Worm (Caenorhabditis elegans): ENCODE data around the gene tbx-36.

tbx-36 gene

ce11 chrIV:11952612-11953299 is 2.4 kb downstream of the tbx-36 start, which contains the start of gene gdh-1:
gdh-1 (plus strand) TSS chrIV:11953249.
- TF ChIP-seq dmd-6 (GFP tag; IDR thresholded peaks at IDR 0.05) (peak; percentile 56), ceh-32 (tag; optimal IDR thresholded peaks at IDR 0.05; ENCODE audit: poor library complexity) (no peak), pha-4 (GFP tag; IDR thresholded peaks at IDR 0.05) (no peak), pha-4 (tag; optimal IDR thresholded peaks at IDR 0.05) (peak; percentile 35), ceh-20 (GFP tag; IDR thresholded peaks at IDR 0.05) (0 out of 2 replicates have a peak, but pooled peaks have one; percentile 23), snpc-1.2 (GFP tag; IDR thresholded peaks at IDR 0.05) (0 out of 2 replicates have a peak, but pooled peaks have one; percentile 15), zag-1 (tag; optimal IDR thresholded peaks at IDR 0.05) (no peak), hlh-30 (tag; optimal IDR thresholded peaks at IDR 0.05; ENCODE audit: insufficient read depth) (peak; percentile 24), ztf-11 (tag; optimal IDR thresholded peaks at IDR 0.05) (no peak), dve-1 (tag; optimal IDR thresholded peaks at IDR 0.05; ENCODE audit: insufficient read depth) (peak; percentile 57), pqm-1 (tag; optimal IDR thresholded peaks at IDR 0.05) (peak; percentile 5), mdl-1 (tag; optimal IDR thresholded peaks at IDR 0.05) (peak in 1 of 2 experiments; percentile 58), mep-1 (tag; optimal IDR thresholded peaks at IDR 0.05) (no peak), daf-16 (GFP tag; optimal IDR thresholded peaks at IDR 0.05) (no peak), daf-16 (tag; optimal IDR thresholded peaks at IDR 0.05) (peak; percentile 60), hlh-11 (tag; optimal IDR thresholded peaks at IDR 0.05) (peak; percentile 66), dpl-1 (GFP tag; optimal IDR thresholded peaks at IDR 0.05) (no peak), ZK337.2 (GFP tag; IDR thresholded peaks at IDR 0.05) (no peak), egl-27 (tag; optimal IDR thresholded peaks at IDR 0.05) (no peak), ama-1 (optimal IDR thresholded peaks at IDR 0.05) (peak; percentile 84), nhr-28 (tag; optimal IDR thresholded peaks at IDR 0.05) (peak; percentile 74), duxl-1 (tag; optimal IDR thresholded peaks at IDR 0.05; ENCODE audit: poor library complexity) (no peak), hif-1 (tag; optimal IDR thresholded peaks at IDR 0.05) (peak in 1 of 2 experiments; percentile 44), php-3 (GFP tag; IDR thresholded peaks at IDR 0.05) (no peak), lsy-2 (tag; optimal IDR thresholded peaks at IDR 0.05) (peak in 1 of 2 experiments; percentile 56), hmg-1.1 (GFP tag; IDR thresholded peaks at IDR 0.05) (peak; percentile 50), aha-1 (tag) (peak; percentile 93)

- TF ChIP-seq ctbp-1 (GFP tag; IDR thresholded peaks at IDR 0.05) = no peak
- no peak for TF ChIP-seq sdz-12 (GFP tag; optimal IDR thresholded peaks at IDR 0.05)
- TF ChIP-seq Y48G9A.11 (GFP tag; IDR thresholded peaks at IDR 0.05) = peak; percentile 7; the same call in 1 of the 2 replicates
- TF ChIP-seq ceh-44 (GFP tag; IDR thresholded peaks at IDR 0.05) = no peak
- no peak for TF ChIP-seq ZK337.2 (GFP tag; IDR thresholded peaks at IDR 0.05)
- peak; percentile 42; the same call in 1 of the 2 replicates for TF ChIP-seq pha-4 (GFP tag; IDR thresholded peaks at IDR 0.05)
- no peak for TF ChIP-seq pha-4 (tag; optimal IDR thresholded peaks at IDR 0.05)
- no peak for TF ChIP-seq cey-2 (tag; optimal IDR thresholded peaks at IDR 0.05; ENCODE audit: borderline replicate concordance, insufficient read depth)
- peak; percentile 69; the same call in 1 of the 2 replicates for TF ChIP-seq zfp-3 (GFP tag; conservative IDR thresholded peaks at IDR 0.05)
- peak; percentile 33 for TF ChIP-seq nhr-102 (tag; optimal IDR thresholded peaks at IDR 0.05)
- TF ChIP-seq mdt-29 (GFP tag; IDR thresholded peaks at IDR 0.05) = peak; percentile 66; the same call in 1 of the 2 replicates
- TF ChIP-seq hlh-30 (tag; optimal IDR thresholded peaks at IDR 0.05; ENCODE audit: insufficient read depth) = no peak
- TF ChIP-seq lin-15B (tag; optimal IDR thresholded peaks at IDR 0.05) = no peak
- TF ChIP-seq duxl-1 (tag; optimal IDR thresholded peaks at IDR 0.05; ENCODE audit: poor library complexity) = no peak
- TF ChIP-seq lsy-2 (tag; optimal IDR thresholded peaks at IDR 0.05) = peak; percentile 28 to 60
- TF ChIP-seq mep-1 (tag; optimal IDR thresholded peaks at IDR 0.05) = peak; percentile 86
- no peak for TF ChIP-seq nhr-42 (GFP tag; IDR thresholded peaks at IDR 0.05)
- peak; percentile 65 for TF ChIP-seq mes-2 (tag; optimal IDR thresholded peaks at IDR 0.05; ENCODE audit: poor library complexity, severe bottlenecking)
- peak; percentile 76 for TF ChIP-seq spr-3 (GFP tag; optimal IDR thresholded peaks at IDR 0.05)
- peak; percentile 90 for TF ChIP-seq pqm-1 (tag; optimal IDR thresholded peaks at IDR 0.05)
- no peak for TF ChIP-seq aly-2 (tag; optimal IDR thresholded peaks at IDR 0.05)
- no peak for TF ChIP-seq jun-1 (tag; optimal IDR thresholded peaks at IDR 0.05)
- no peak for TF ChIP-seq dmd-9 (GFP tag; IDR thresholded peaks at IDR 0.05)
- peak; percentile 86 for TF ChIP-seq nhr-48 (tag; optimal IDR thresholded peaks at IDR 0.05)
- TF ChIP-seq F37D6.2 (tag; optimal IDR thresholded peaks at IDR 0.05) = no peak
- TF ChIP-seq ceh-32 (tag; optimal IDR thresholded peaks at IDR 0.05; ENCODE audit: poor library complexity) = no peak
- peak; percentile 84 for TF ChIP-seq dve-1 (tag; optimal IDR thresholded peaks at IDR 0.05; ENCODE audit: insufficient read depth)
- peak; percentile 51 for TF ChIP-seq mxl-3 (GFP tag; optimal IDR thresholded peaks at IDR 0.05)
- no peak for TF ChIP-seq dmd-8 (GFP tag; IDR thresholded peaks at IDR 0.05)
- no peak for TF ChIP-seq ceh-62 (tag; optimal IDR thresholded peaks at IDR 0.05)
Measured at ce11 chrIV:11955592-11955991, 5.2 kb downstream of the tbx-36 start.

All from whole organism, L4 larva.